Worm (Caenorhabditis elegans) whole organism, mixed stage, embryonic: ENCODE results near the gene bicd-1.

ENCODE experiments used
- M03D4.4 ChIP-seq: sonication (generic microtip); optimal IDR thresholded peaks from 2 replicates; lab custom pipeline; 2017; ENCODE audit warnings: mild to moderate bottlenecking, missing genetic modification characterization, missing compliant biosample characterization
- bed-3 ChIP-seq: fragments of 200-800 bp; sonication (Bioruptor generic); optimal IDR thresholded peaks from 3 replicates; lab custom pipeline; 2018; ENCODE audit warnings: mild to moderate bottlenecking, missing genetic modification characterization, moderate library complexity, missing compliant biosample characterization
- blmp-1 ChIP-seq: fragments of 150-350 bp; optimal IDR thresholded peaks from 2 replicates; lab custom pipeline; 2014; ENCODE audit warnings: missing biosample characterization, missing genetic modification characterization
- ceh-39 ChIP-seq: fragments of 150-350 bp; optimal IDR thresholded peaks from 2 replicates; lab custom pipeline; 2014; ENCODE audit warnings: missing biosample characterization, missing genetic modification characterization
- ceh-43 ChIP-seq: fragments of 200-800 bp; sonication (Bioruptor generic); optimal IDR thresholded peaks from 2 replicates; lab custom pipeline; 2018; ENCODE audit warnings: mild to moderate bottlenecking, missing genetic modification characterization, moderate library complexity, missing compliant biosample characterization
- ceh-83 ChIP-seq: fragments of 200-800 bp; sonication (Bioruptor generic); optimal IDR thresholded peaks from 2 replicates; lab custom pipeline; 2018; ENCODE audit warnings: mild to moderate bottlenecking, missing genetic modification characterization, missing compliant biosample characterization
- ces-1 ChIP-seq: fragments of 150-350 bp; optimal IDR thresholded peaks from 2 replicates; lab custom pipeline; 2014; ENCODE audit warnings: missing biosample characterization, missing genetic modification reagents, missing genetic modification characterization
- cnd-1 ChIP-seq: fragments of 200-800 bp; sonication (Bioruptor generic); optimal IDR thresholded peaks from 2 replicates; lab custom pipeline; 2018; ENCODE audit warnings: mild to moderate bottlenecking, missing genetic modification characterization, missing compliant biosample characterization
- drap-1 ChIP-seq: fragments of 200-800 bp; sonication (Bioruptor generic); optimal IDR thresholded peaks from 3 replicates; lab custom pipeline; 2018; ENCODE audit warnings: mild to moderate bottlenecking, missing genetic modification characterization, missing compliant biosample characterization
- elt-1 ChIP-seq: sonication (generic microtip); optimal IDR thresholded peaks from 2 replicates; lab custom pipeline; 2017; ENCODE audit warnings: missing genetic modification characterization, mild to moderate bottlenecking, missing compliant biosample characterization, antibody characterized with exemption, moderate library complexity, borderline replicate concordance; ENCODE audit not compliant: insufficient read depth
- elt-3 ChIP-seq: fragments of 150-350 bp; optimal IDR thresholded peaks from 2 replicates; lab custom pipeline; 2014; ENCODE audit warnings: missing biosample characterization, missing genetic modification characterization
- flh-1 ChIP-seq: fragments of 200-800 bp; sonication (Bioruptor generic); optimal IDR thresholded peaks from 2 replicates; lab custom pipeline; 2018; ENCODE audit warnings: mild to moderate bottlenecking, missing genetic modification characterization, moderate library complexity, missing compliant biosample characterization
- ham-2 ChIP-seq: fragments of 200-800 bp; sonication (Bioruptor generic); optimal IDR thresholded peaks from 2 replicates; lab custom pipeline; 2018; ENCODE audit warnings: mild to moderate bottlenecking, missing genetic modification characterization, missing compliant biosample characterization
- hlh-1 ChIP-seq: fragments of 150-350 bp; optimal IDR thresholded peaks from 2 replicates; lab custom pipeline; 2014; ENCODE audit warnings: missing biosample characterization, missing genetic modification reagents, missing genetic modification characterization
- lin-13 ChIP-seq: fragments of 150-350 bp; optimal IDR thresholded peaks from 2 replicates; lab custom pipeline; 2014; ENCODE audit warnings: missing biosample characterization, missing genetic modification characterization
- lin-32 ChIP-seq: fragments of 200-800 bp; sonication (Bioruptor generic); optimal IDR thresholded peaks from 2 replicates; lab custom pipeline; 2018; ENCODE audit warnings: mild to moderate bottlenecking, missing genetic modification characterization, missing compliant biosample characterization
- lsy-2 ChIP-seq: fragments of 150-350 bp; optimal IDR thresholded peaks from 2 replicates; lab custom pipeline; 2014; ENCODE audit warnings: missing biosample characterization, missing genetic modification characterization
- mab-5 ChIP-seq: fragments of 150-350 bp; optimal IDR thresholded peaks from 2 replicates; lab custom pipeline; 2014; ENCODE audit warnings: missing biosample characterization, missing genetic modification characterization
- mep-1 ChIP-seq: fragments of 150-350 bp; optimal IDR thresholded peaks from 2 replicates; lab custom pipeline; 2017; ENCODE audit warnings: missing biosample characterization, missing genetic modification reagents, missing genetic modification characterization, inconsistent platforms
- nhr-12 ChIP-seq: fragments of 150-350 bp; optimal IDR thresholded peaks from 2 replicates; lab custom pipeline; 2014; ENCODE audit warnings: missing biosample characterization, missing genetic modification characterization
- nhr-2 ChIP-seq: fragments of 150-350 bp; optimal IDR thresholded peaks from 2 replicates; lab custom pipeline; 2014; ENCODE audit warnings: missing biosample characterization, missing genetic modification characterization
- nhr-237 ChIP-seq: fragments of 150-350 bp; optimal IDR thresholded peaks from 2 replicates; lab custom pipeline; 2014; ENCODE audit warnings: missing biosample characterization, missing genetic modification characterization
- nhr-76 ChIP-seq: sonication (generic microtip); optimal IDR thresholded peaks from 2 replicates; lab custom pipeline; 2017; ENCODE audit warnings: missing biosample characterization, missing genetic modification characterization
- pha-4 ChIP-seq: fragments of 150-350 bp; optimal IDR thresholded peaks from 2 replicates; lab custom pipeline; 2018; ENCODE audit warnings: missing biosample characterization, missing genetic modification reagents, missing genetic modification characterization
- sem-2 ChIP-seq: fragments of 200-800 bp; sonication (Bioruptor generic); optimal IDR thresholded peaks from 2 replicates; lab custom pipeline; 2018; ENCODE audit warnings: mild to moderate bottlenecking, missing genetic modification characterization, missing compliant biosample characterization
- sptf-1 ChIP-seq: sonication (generic microtip); optimal IDR thresholded peaks from 2 replicates; lab custom pipeline; 2017; ENCODE audit warnings: mild to moderate bottlenecking, missing genetic modification characterization, moderate library complexity, missing compliant biosample characterization
- tbx-8 ChIP-seq: fragments of 200-800 bp; sonication (Bioruptor generic); optimal IDR thresholded peaks from 2 replicates; lab custom pipeline; 2018; ENCODE audit warnings: mild to moderate bottlenecking, missing genetic modification characterization, moderate library complexity, missing compliant biosample characterization
- unc-120 ChIP-seq: sonication (generic microtip); optimal IDR thresholded peaks from 2 replicates; lab custom pipeline; 2017; ENCODE audit warnings: missing genetic modification characterization, missing compliant biosample characterization; ENCODE audit not compliant: poor library complexity, severe bottlenecking
- unc-39 ChIP-seq: fragments of 150-350 bp; optimal IDR thresholded peaks from 2 replicates; lab custom pipeline; 2014; ENCODE audit warnings: missing biosample characterization, missing genetic modification characterization
- unc-62 ChIP-seq: fragments of 150-350 bp; optimal IDR thresholded peaks from 2 replicates; lab custom pipeline; 2014; ENCODE audit warnings: missing biosample characterization, missing genetic modification reagents, missing genetic modification characterization
- zip-8 ChIP-seq: fragments of 150-350 bp; optimal IDR thresholded peaks from 2 replicates; lab custom pipeline; 2014; ENCODE audit warnings: missing biosample characterization, missing genetic modification characterization
- ztf-11 ChIP-seq: fragments of 150-350 bp; optimal IDR thresholded peaks from 2 replicates; lab custom pipeline; 2014; ENCODE audit warnings: missing biosample characterization, missing genetic modification characterization

The bicd-1 gene

ce11 chrIV:6551359-6552031 lies 20.6 kb downstream of the bicd-1 start:
- peak; percentile 83 for TF ChIP-seq zip-8 (tag; lab: Kevin White, UChicago)

ce11 chrIV:6548609-6549008 lies 23.5 kb downstream of the bicd-1 start, which contains the start of gene fan-1:
TSS of gene fan-1 (plus strand) at chrIV:6548686.
- TF ChIP-seq nhr-76 (tag; lab: Kevin White, UChicago), result no peak
- no peak for TF ChIP-seq unc-39 (tag; lab: Kevin White, UChicago)
- TF ChIP-seq elt-3, result no peak
- TF ChIP-seq zip-8 (tag; lab: Kevin White, UChicago), result no peak
- peak; percentile 14 for TF ChIP-seq elt-1
- no peak for TF ChIP-seq lin-32 (GFP tag; lab: Kevin White, UChicago)
- TF ChIP-seq lsy-2 (tag; lab: Kevin White, UChicago), result no peak
- no peak for TF ChIP-seq unc-62 (GFP tag; lab: Kevin White, UChicago)
- no peak for TF ChIP-seq ztf-11 (tag; lab: Kevin White, UChicago)
- TF ChIP-seq hlh-1 (tag; lab: Kevin White, UChicago), result no peak
- no peak for TF ChIP-seq M03D4.4
- TF ChIP-seq nhr-237, result peak; percentile 28
- no peak for TF ChIP-seq blmp-1
- TF ChIP-seq tbx-8, result no peak
- TF ChIP-seq lin-13 (tag; lab: Kevin White, UChicago), result no peak
- TF ChIP-seq nhr-2, result no peak
- no peak for TF ChIP-seq sptf-1
- peak; percentile 36 for TF ChIP-seq mep-1 (tag; lab: Kevin White, UChicago)
- TF ChIP-seq ham-2, result no peak
- peak; percentile 50 for TF ChIP-seq ces-1
- no peak for TF ChIP-seq drap-1 (GFP tag; lab: Kevin White, UChicago)
- no peak for TF ChIP-seq unc-120 (tag; lab: Kevin White, UChicago)
- no peak for TF ChIP-seq bed-3
- TF ChIP-seq sem-2 (GFP tag; lab: Kevin White, UChicago), result no peak
- no peak for TF ChIP-seq mab-5 (tag; lab: Kevin White, UChicago)
- no peak for TF ChIP-seq ceh-83
- no peak for TF ChIP-seq flh-1 (GFP tag; lab: Kevin White, UChicago)
- TF ChIP-seq nhr-12 (tag; lab: Kevin White, UChicago), result no peak
- TF ChIP-seq pha-4 (tag; lab: Kevin White, UChicago), result peak; percentile 9

ce11 chrIV:6547397-6547796 lies 24.7 kb downstream of the bicd-1 start:
- TF ChIP-seq ceh-39 (tag; lab: Kevin White, UChicago) (no peak), ces-1 (peak; percentile 74)

ce11 chrIV:6542962-6543361 lies 29.2 kb downstream of the bicd-1 start:
- TF ChIP-seq sem-2 (GFP tag; lab: Kevin White, UChicago) (no peak), ces-1 (peak; percentile 92)
- TF ChIP-seq, all 35 proteins: peak for 1

DNA sequence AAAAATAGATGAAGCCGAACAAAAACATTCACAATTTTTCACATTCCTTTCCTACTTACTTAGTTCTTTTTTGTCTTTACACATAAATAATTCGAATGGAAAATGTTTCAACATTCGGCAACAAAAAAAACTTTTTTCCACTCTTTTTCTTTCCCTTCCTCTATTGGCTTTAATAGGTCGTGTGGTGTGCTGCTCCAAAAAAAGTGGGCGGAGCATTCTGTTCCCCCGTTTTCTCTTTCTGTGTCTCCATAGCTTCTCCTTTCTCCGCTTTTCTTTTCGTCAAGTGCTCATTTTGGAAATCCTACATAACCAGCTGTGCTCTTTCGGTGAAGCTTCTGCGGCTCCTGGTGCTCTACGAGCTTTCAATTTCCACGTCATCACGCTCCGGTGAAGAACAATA lies 30.7 kb downstream of the bicd-1 start, which contains the start of gene C01G5.25:
Gene C01G5.25, plus strand, starts transcription at position 250 of the 400 bp plus-strand sequence.
- no peak for TF ChIP-seq unc-39 (tag; lab: Kevin White, UChicago)
- TF ChIP-seq, all 35 proteins: peak for 0

DNA sequence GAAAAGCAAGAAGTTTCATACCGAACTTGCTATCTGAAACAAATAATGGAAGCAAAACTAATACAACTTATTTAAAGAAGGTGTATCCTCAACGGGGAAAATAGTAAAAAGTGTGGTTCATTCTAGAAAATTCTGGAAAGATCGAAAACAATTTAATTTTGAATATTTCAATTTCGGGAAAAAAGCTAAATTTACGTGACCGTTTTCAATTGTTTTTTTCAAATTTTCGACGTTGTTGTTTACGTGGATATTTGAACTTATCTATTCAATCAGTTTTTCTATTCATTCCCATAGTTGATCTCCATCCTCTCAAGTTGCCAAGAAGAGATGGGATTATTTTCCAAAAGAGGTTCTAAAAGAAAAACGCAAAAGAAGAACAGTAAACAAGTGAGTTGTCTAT lies 36.2 kb downstream of the bicd-1 start, which contains the start of gene C01G5.3:
Gene C01G5.3, plus strand, starts transcription at position 301 of the 400 bp plus-strand sequence.
- TF ChIP-seq nhr-2 (no peak), nhr-76 (tag; lab: Kevin White, UChicago) (no peak), elt-3 (no peak), unc-120 (tag; lab: Kevin White, UChicago) (no peak), unc-62 (GFP tag; lab: Kevin White, UChicago) (no peak), nhr-12 (tag; lab: Kevin White, UChicago) (no peak), cnd-1 (tag; lab: Kevin White, UChicago) (no peak), ceh-43 (GFP tag; lab: Kevin White, UChicago) (no peak)
- TF ChIP-seq, all 35 proteins: peak for 0
